Worm (Caenorhabditis elegans): ENCODE measurements around the gene oig-4.

oig-4 gene

DNA sequence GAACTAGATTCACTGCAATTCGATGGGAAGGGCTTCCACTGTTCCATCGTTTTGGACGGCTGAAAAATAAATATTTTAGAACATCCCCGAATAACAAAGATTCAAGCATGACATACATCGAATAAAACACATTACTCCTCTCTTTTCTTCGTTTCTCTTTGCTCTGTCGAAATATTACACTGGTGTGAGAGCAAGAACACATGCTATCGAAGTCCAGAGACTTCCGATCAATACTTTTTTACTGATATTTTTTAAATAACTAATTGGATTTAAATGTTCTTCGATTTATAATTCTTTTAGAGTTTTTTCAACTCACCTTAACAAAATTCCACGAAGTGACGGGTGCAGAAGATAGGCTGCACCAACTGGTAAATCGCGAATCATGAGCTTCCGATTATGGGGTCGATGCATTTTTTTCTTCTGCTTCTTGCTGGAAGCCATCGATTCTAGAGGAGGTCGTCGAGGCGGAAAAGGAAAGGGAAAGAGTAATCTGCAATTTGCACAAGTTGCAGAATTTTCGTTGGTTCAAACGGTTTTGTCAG is at the start of gene oig-4, which contains the start of gene R07G3.7:
Gene oig-4 (plus strand): TSS at position 301 of the 542 bp plus-strand sequence.
Gene R07G3.7 (minus strand): TSS at position 492 of the 542 bp plus-strand sequence.
- TF ChIP-seq blmp-1 (tag; optimal IDR thresholded peaks at IDR 0.05) (no peak), unc-120 (tag; optimal IDR thresholded peaks at IDR 0.05; ENCODE audit: poor library complexity, severe bottlenecking) (no peak), lsy-2 (tag; optimal IDR thresholded peaks at IDR 0.05) (no peak), nhr-237 (tag; optimal IDR thresholded peaks at IDR 0.05) (no peak), tbx-8 (GFP tag; optimal IDR thresholded peaks at IDR 0.05) (no peak), hlh-1 (tag; optimal IDR thresholded peaks at IDR 0.05) (peak; percentile 29)

DNA sequence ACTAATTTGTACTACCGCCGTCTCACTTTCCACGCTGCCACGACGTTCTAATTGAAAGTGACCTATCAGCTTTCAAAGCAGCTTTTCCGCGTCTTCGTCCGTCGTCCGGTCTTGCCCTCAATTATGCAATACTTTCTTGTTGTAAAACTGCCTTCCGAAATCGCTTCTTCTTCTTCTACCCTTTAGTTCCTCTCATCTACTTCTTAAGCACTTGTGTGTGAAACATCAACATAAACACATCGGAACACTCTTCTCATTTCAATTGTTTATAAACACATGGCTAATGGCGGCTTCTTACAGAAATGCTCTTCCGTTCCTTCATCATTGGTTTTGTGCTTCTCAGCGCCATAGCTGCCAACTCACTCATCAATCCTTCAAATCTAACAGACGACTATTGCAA is 43.0 kb upstream of the oig-4 start, which contains the start of gene F35D2.3:
Gene F35D2.3 (plus strand): TSS at position 301 of the 400 bp plus-strand sequence.
- TF ChIP-seq lsy-2 (tag; optimal IDR thresholded peaks at IDR 0.05) (no peak), ceh-39 (tag; optimal IDR thresholded peaks at IDR 0.05) (no peak), ham-2 (GFP tag; optimal IDR thresholded peaks at IDR 0.05) (no peak), hlh-1 (tag; optimal IDR thresholded peaks at IDR 0.05) (no peak), sem-2 (GFP tag; optimal IDR thresholded peaks at IDR 0.05) (no peak)

DNA sequence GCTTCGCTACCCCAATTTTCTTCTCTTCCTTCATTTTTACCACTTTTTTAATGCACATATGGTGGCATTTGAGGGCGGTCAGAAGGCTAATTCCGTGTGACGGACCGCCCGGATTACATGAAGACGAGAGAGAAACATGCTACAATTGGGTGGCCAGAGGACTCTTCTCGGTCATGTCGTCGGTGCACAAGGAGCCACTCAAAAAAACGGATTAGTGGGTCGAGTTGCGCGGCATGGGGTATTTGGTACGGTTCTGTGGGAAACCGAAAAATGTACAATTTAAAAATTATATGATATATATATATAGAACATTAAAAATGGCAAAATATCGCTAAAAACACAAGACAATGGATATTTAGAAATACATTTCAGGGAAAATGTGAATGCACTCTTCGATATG is 42.5 kb upstream of the oig-4 start:
- TF ChIP-seq lin-32 (GFP tag; optimal IDR thresholded peaks at IDR 0.05) = no peak
- no peak for TF ChIP-seq ceh-43 (GFP tag; optimal IDR thresholded peaks at IDR 0.05)
- peak; percentile 87 for TF ChIP-seq nhr-2 (tag; optimal IDR thresholded peaks at IDR 0.05)

DNA sequence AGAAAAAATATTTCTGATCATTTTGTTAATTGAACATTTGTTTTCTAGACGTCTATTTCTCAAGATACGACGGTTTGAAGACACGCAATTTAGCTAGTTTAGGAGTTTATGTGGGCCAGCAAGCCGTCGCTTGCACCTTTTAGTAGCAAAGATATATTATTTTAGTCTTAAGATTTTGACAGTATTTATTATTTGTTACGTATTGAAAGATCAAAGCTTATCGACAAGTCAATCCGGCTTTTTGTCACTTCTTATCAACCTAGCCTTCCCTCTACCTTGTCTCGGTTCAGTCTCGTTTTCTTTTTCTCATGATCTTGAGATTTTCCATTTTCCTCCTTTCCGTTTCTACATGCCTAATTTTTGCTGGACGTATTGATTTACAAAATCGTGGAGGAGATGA is 39.2 kb upstream of the oig-4 start, which contains the start of gene F35D2.2:
Gene F35D2.2 (plus strand): TSS at position 301 of the 400 bp plus-strand sequence.
- TF ChIP-seq drap-1 (GFP tag; optimal IDR thresholded peaks at IDR 0.05) (no peak), nhr-2 (tag; optimal IDR thresholded peaks at IDR 0.05) (no peak), M03D4.4 (tag; optimal IDR thresholded peaks at IDR 0.05) (no peak), flh-1 (GFP tag; optimal IDR thresholded peaks at IDR 0.05) (no peak), elt-1 (tag; optimal IDR thresholded peaks at IDR 0.05; ENCODE audit: borderline replicate concordance, insufficient read depth) (no peak), snpc-4 (tag; optimal IDR thresholded peaks at IDR 0.05) (no peak), pha-4 (tag; optimal IDR thresholded peaks at IDR 0.05) (no peak), hlh-1 (tag; optimal IDR thresholded peaks at IDR 0.05) (no peak), nhr-237 (tag; optimal IDR thresholded peaks at IDR 0.05) (no peak), ceh-39 (tag; optimal IDR thresholded peaks at IDR 0.05) (no peak), nhr-12 (tag; optimal IDR thresholded peaks at IDR 0.05) (no peak), ham-2 (GFP tag; optimal IDR thresholded peaks at IDR 0.05) (no peak)

DNA sequence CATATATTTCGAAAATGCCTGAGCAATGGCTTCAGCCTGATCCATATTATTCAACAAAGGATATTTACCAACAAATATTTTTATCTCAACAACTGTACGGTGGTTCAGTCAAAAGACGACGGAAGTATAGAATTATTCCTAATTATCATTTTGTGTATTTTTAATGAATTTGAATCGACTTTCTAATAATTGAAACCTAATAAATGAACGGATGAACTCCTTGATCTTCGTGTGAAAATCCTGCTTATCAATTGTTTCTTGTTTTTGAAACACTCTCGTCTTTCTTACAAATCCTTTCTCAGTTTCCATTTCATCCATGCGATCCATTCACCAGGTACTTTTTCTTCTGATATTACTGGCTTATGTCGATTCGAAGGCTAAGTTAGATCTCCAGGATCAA is 37.7 kb upstream of the oig-4 start, which contains the start of gene F35D2.1:
Gene F35D2.1 (plus strand): TSS at position 301 of the 400 bp plus-strand sequence.
- TF ChIP-seq ham-2 (GFP tag; optimal IDR thresholded peaks at IDR 0.05) (no peak), hlh-1 (tag; optimal IDR thresholded peaks at IDR 0.05) (no peak), ceh-39 (tag; optimal IDR thresholded peaks at IDR 0.05) (no peak), nhr-12 (tag; optimal IDR thresholded peaks at IDR 0.05) (no peak), ceh-83 (GFP tag; optimal IDR thresholded peaks at IDR 0.05) (no peak), zip-8 (tag; optimal IDR thresholded peaks at IDR 0.05) (no peak), elt-3 (tag; optimal IDR thresholded peaks at IDR 0.05) (no peak), lsy-2 (tag; optimal IDR thresholded peaks at IDR 0.05) (no peak), M03D4.4 (tag; optimal IDR thresholded peaks at IDR 0.05) (no peak), unc-120 (tag; optimal IDR thresholded peaks at IDR 0.05; ENCODE audit: poor library complexity, severe bottlenecking) (no peak), nhr-2 (tag; optimal IDR thresholded peaks at IDR 0.05) (no peak)

DNA sequence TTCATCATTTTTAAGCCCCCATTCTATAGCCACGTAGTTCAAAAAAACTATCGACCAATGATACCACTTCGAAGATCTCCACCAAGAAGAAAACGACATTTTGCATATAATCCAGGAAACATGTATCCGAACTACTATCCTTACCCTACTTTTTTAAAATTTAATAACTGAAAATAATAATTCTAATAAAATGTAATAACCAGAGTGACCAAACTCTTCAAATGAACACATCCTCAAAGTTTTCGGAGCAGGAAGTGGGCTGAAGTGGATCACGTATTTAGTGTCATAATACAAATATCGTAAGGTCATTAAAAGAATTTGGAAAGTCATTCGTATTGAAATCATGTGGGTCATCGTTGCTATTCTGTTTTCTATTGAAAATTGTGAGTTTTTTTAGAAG is 35.9 kb upstream of the oig-4 start, which contains the start of gene F35D2.6:
Gene F35D2.6 (plus strand): TSS at position 301 of the 400 bp plus-strand sequence.
- no peak for TF ChIP-seq ham-2 (GFP tag; optimal IDR thresholded peaks at IDR 0.05)
- TF ChIP-seq unc-120 (tag; optimal IDR thresholded peaks at IDR 0.05; ENCODE audit: poor library complexity, severe bottlenecking) = no peak
- no peak for TF ChIP-seq nhr-237 (tag; optimal IDR thresholded peaks at IDR 0.05)
- TF ChIP-seq tbx-8 (GFP tag; optimal IDR thresholded peaks at IDR 0.05) = no peak
- TF ChIP-seq mab-5 (tag; optimal IDR thresholded peaks at IDR 0.05) = no peak
- no peak for TF ChIP-seq hlh-1 (tag; optimal IDR thresholded peaks at IDR 0.05)
- no peak for TF ChIP-seq nhr-76 (tag; optimal IDR thresholded peaks at IDR 0.05)
- no peak for TF ChIP-seq lsy-2 (tag; optimal IDR thresholded peaks at IDR 0.05)
- TF ChIP-seq snpc-4 (tag; optimal IDR thresholded peaks at IDR 0.05) = no peak
- no peak for TF ChIP-seq nhr-12 (tag; optimal IDR thresholded peaks at IDR 0.05)

DNA sequence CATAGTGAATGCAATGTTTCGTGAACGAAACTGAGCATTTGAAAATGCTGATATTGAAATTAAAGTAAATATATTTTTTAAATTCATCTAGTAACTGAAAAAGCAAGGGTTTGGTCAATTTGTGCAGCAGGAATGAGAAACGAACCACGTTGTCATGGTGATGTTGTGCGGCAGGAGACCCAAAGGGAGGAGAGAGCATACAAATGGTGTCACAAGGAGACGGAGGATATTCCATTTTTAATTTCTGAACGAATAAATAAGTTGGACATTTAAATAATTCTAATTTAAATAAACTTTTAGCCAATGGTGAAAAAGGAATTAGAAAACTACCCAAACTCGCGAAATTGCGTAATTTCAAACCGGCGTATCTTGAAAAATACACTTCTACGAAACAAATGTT is 29.8 kb upstream of the oig-4 start, which contains the start of gene mks-3:
Gene mks-3 (minus strand): TSS at position 101 of the 400 bp plus-strand sequence.
- no peak for TF ChIP-seq unc-39 (tag; optimal IDR thresholded peaks at IDR 0.05)
- no peak for TF ChIP-seq ceh-43 (GFP tag; optimal IDR thresholded peaks at IDR 0.05)
- TF ChIP-seq lsy-2 (tag; optimal IDR thresholded peaks at IDR 0.05) = no peak
- TF ChIP-seq sem-2 (GFP tag; optimal IDR thresholded peaks at IDR 0.05) = no peak
- no peak for TF ChIP-seq unc-120 (tag; optimal IDR thresholded peaks at IDR 0.05; ENCODE audit: poor library complexity, severe bottlenecking)
- TF ChIP-seq snpc-4 (tag; optimal IDR thresholded peaks at IDR 0.05) = no peak
- no peak for TF ChIP-seq nhr-237 (tag; optimal IDR thresholded peaks at IDR 0.05)
- TF ChIP-seq elt-3 (tag; optimal IDR thresholded peaks at IDR 0.05) = no peak
- no peak for TF ChIP-seq drap-1 (GFP tag; optimal IDR thresholded peaks at IDR 0.05)
- no peak for TF ChIP-seq lin-13 (tag; optimal IDR thresholded peaks at IDR 0.05)
- TF ChIP-seq sptf-1 (tag; optimal IDR thresholded peaks at IDR 0.05) = no peak
- TF ChIP-seq mls-2 (tag; optimal IDR thresholded peaks at IDR 0.05) = no peak
- TF ChIP-seq mab-5 (tag; optimal IDR thresholded peaks at IDR 0.05) = no peak
- no peak for TF ChIP-seq cnd-1 (tag; optimal IDR thresholded peaks at IDR 0.05)
- TF ChIP-seq ceh-39 (tag; optimal IDR thresholded peaks at IDR 0.05) = no peak
